Fruit fly (Drosophila melanogaster): Measurements from ENCODE around the gene CG15533.

The CG15533 gene

DNA sequence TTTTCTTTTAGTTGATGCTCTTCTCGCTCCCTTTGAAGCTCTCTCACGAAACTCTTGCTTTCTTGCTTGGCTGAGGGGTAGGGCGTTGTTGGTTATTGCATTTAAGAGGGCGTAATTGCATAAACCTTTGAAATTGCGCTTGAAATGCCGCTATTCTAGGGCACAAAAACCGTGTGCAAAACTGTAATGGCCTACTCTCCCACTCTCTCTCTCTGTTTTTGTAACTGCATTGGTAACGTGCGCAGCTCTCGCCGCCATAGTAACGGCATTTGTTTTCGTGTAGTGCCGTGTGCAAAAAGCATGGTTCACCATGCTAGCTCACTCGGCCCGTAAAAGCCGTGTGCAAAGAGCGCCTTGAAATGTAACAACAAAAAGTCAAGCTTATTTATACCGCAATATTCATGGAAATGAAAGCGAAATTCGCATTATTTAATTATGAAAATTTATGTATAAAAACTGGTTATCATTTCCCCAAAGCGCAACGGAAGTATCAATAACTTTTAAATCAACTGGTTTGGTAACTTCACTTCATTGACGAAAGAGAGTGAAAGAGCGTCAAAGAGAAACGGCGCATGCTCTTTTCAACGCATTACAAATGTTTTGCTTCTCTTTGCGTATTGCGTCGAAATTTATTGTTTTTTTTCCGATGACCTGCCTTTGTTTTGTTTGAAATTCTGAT lies 41.7 kb upstream of the CG15533 start (continued):
- no peak for TF ChIP-seq CG30020 (tag; optimal IDR thresholded peaks at IDR 0.05)
- peak; percentile 100 for TF ChIP-seq MTF-1 (GFP tag; optimal IDR thresholded peaks at IDR 0.05; ENCODE audit: borderline replicate concordance)
- no peak for TF ChIP-seq CG15601 (tag; optimal IDR thresholded peaks at IDR 0.05)
- peak; percentile 0 for TF ChIP-seq CG8924 (tag; optimal IDR thresholded peaks at IDR 0.05)
- peak; percentile 12 for TF ChIP-seq Nf-YC (tag; optimal IDR thresholded peaks at IDR 0.05)
- TF ChIP-seq Xbp1 (GFP tag; optimal IDR thresholded peaks at IDR 0.05): no peak
- TF ChIP-seq CG34224 (GFP tag; IDR thresholded peaks at IDR 0.05; ENCODE audit: partially characterized antibody): 0 out of 3 replicates have a peak, but pooled peaks have one; percentile 24
- TF ChIP-seq eve (GFP tag; optimal IDR thresholded peaks at IDR 0.05): peak in 1 of 2 experiments; percentile 68

DNA sequence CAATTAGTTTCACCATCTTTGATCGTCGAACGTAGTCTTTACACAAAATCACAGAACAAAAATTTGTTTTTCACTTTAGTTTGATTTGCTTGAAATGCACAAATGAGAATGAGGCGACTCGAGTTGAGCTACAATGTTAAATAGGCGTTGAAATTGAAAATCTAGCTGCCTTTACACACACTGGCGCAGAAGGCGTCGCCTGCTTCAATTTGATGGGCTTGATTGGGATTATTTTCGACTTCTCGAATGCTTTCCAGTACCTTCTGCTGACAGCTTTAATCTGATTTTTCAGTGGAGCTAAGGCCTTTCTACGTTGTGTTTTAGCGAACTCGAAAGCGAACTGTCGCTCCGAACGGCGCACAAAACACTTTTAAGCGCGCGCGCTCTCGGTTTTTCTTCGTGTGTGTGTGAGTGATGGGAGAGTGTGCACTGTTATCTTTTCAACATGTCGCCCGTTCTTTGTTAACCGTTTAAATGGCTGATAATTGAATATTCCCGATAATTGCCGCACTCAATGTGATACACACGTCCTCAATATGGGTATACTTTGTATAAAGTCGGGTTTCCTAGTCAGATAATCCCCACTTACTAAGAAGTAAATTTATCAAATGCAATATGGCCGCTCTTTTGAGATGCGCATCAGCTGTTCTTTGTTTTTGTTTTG lies 41.0 kb upstream of the CG15533 start, which contains the start of the genes Fer2LCH and Fer1HCH:
Gene Fer2LCH (plus strand): TSS at position 290 of the 664 bp plus-strand sequence.
Gene Fer1HCH (minus strand): TSS at position 664 of the 664 bp plus-strand sequence.
- TF ChIP-seq Deaf1 (tag; optimal IDR thresholded peaks at IDR 0.05) (peak; percentile 28), seq (GFP tag; IDR thresholded peaks at IDR 0.05) (no peak), CG3163 (GFP tag; optimal IDR thresholded peaks at IDR 0.05) (peak; percentile 78), CG34224 (GFP tag; IDR thresholded peaks at IDR 0.05; ENCODE audit: partially characterized antibody) (0 out of 3 replicates have a peak, but pooled peaks have one; percentile 23), NFAT (GFP tag; IDR thresholded peaks at IDR 0.05) (peak; percentile 34; the same call in 1 of the 2 replicates), pfk (GFP tag; optimal IDR thresholded peaks at IDR 0.05) (no peak), CG2199 (GFP tag; IDR thresholded peaks at IDR 0.05) (peak; percentile 64; the same call in 1 of the 3 replicates), CG11093 (GFP tag; IDR thresholded peaks at IDR 0.05) (no peak), Kr (GFP tag; optimal IDR thresholded peaks at IDR 0.05) (no peak), cg (GFP tag; optimal IDR thresholded peaks at IDR 0.05) (peak; percentile 84), CG2712 (tag; optimal IDR thresholded peaks at IDR 0.05) (no peak), ci (GFP tag; IDR thresholded peaks at IDR 0.05) (peak; percentile 41; the same call in 1 of the 3 replicates), exex (tag; optimal IDR thresholded peaks at IDR 0.05) (peak; percentile 80), amos (GFP tag; IDR thresholded peaks at IDR 0.05; ENCODE audit: partially characterized antibody) (peak; percentile 31; the same call in 1 of the 2 replicates), z (GFP tag; IDR thresholded peaks at IDR 0.05) (no peak), vvl (GFP tag; IDR thresholded peaks at IDR 0.05) (no peak), aop (GFP tag; IDR thresholded peaks at IDR 0.05) (0 out of 2 replicates have a peak, but pooled peaks have one; percentile 24), sug (tag; optimal IDR thresholded peaks at IDR 0.05) (no peak), HLH4C (GFP tag; IDR thresholded peaks at IDR 0.05; ENCODE audit: partially characterized antibody) (peak; percentile 13; the same call in 1 of the 3 replicates), gsb (GFP tag; IDR thresholded peaks at IDR 0.05) (no peak), MTF-1 (GFP tag; optimal IDR thresholded peaks at IDR 0.05; ENCODE audit: borderline replicate concordance) (peak; percentile 96), Vsx1 (GFP tag; optimal IDR thresholded peaks at IDR 0.05) (no peak), cas (GFP tag; IDR thresholded peaks at IDR 0.05) (no peak), CG8290 (GFP tag; optimal IDR thresholded peaks at IDR 0.05) (no peak), CG8290 (tag; optimal IDR thresholded peaks at IDR 0.05) (peak in 1 of 2 experiments; percentile 17), Usf (GFP tag; optimal IDR thresholded peaks at IDR 0.05) (no peak), CG14050 (GFP tag; IDR thresholded peaks at IDR 0.05) (no peak), Ets65A (GFP tag) (no peak), CG12769 (tag; optimal IDR thresholded peaks at IDR 0.05) (peak; percentile 10), gcm (GFP tag; optimal IDR thresholded peaks at IDR 0.05) (no peak), pb (GFP tag; optimal IDR thresholded peaks at IDR 0.05) (no peak), inv (GFP tag; IDR thresholded peaks at IDR 0.05; ENCODE audit: partially characterized antibody) (peak; percentile 28; the same call in 1 of the 2 replicates), CG42726 (GFP tag; IDR thresholded peaks at IDR 0.05; ENCODE audit: partially characterized antibody) (0 out of 2 replicates have a peak, but pooled peaks have one; percentile 11), Jarid2 (GFP tag; optimal IDR thresholded peaks at IDR 0.05) (peak; percentile 70), slbo (GFP tag; IDR thresholded peaks at IDR 0.05) (no peak), CG4424 (GFP tag; optimal IDR thresholded peaks at IDR 0.05) (no peak), CG6175 (GFP tag; IDR thresholded peaks at IDR 0.05) (no peak), her (GFP tag; optimal IDR thresholded peaks at IDR 0.05) (no peak), lola (GFP tag; optimal IDR thresholded peaks at IDR 0.05) (peak in 1 of 3 experiments; percentile 70)

Measured in whole organism, embryonic.